Worm (Caenorhabditis elegans) whole organism, mixed stage, embryonic: ENCODE results near the gene pgm-1.
"Not testable (repeated sequence)": the region's sequence is repeated elsewhere in the genome, so short reads cannot be mapped to it uniquely, and the experiment has no call there.

ENCODE experiments used
- M03D4.4 ChIP-seq: sonication (generic microtip); optimal IDR thresholded peaks from 2 replicates; lab custom pipeline; 2017; ENCODE audit warnings: mild to moderate bottlenecking, missing genetic modification characterization, missing compliant biosample characterization
- bed-3 ChIP-seq: fragments of 200-800 bp; sonication (Bioruptor generic); optimal IDR thresholded peaks from 3 replicates; lab custom pipeline; 2018; ENCODE audit warnings: mild to moderate bottlenecking, missing genetic modification characterization, moderate library complexity, missing compliant biosample characterization
- blmp-1 ChIP-seq: fragments of 150-350 bp; optimal IDR thresholded peaks from 2 replicates; lab custom pipeline; 2014; ENCODE audit warnings: missing biosample characterization, missing genetic modification characterization
- ceh-39 ChIP-seq: fragments of 150-350 bp; optimal IDR thresholded peaks from 2 replicates; lab custom pipeline; 2014; ENCODE audit warnings: missing biosample characterization, missing genetic modification characterization
- ceh-43 ChIP-seq: fragments of 200-800 bp; sonication (Bioruptor generic); optimal IDR thresholded peaks from 2 replicates; lab custom pipeline; 2018; ENCODE audit warnings: mild to moderate bottlenecking, missing genetic modification characterization, moderate library complexity, missing compliant biosample characterization
- ceh-83 ChIP-seq: fragments of 200-800 bp; sonication (Bioruptor generic); optimal IDR thresholded peaks from 2 replicates; lab custom pipeline; 2018; ENCODE audit warnings: mild to moderate bottlenecking, missing genetic modification characterization, missing compliant biosample characterization
- ces-1 ChIP-seq: fragments of 150-350 bp; optimal IDR thresholded peaks from 2 replicates; lab custom pipeline; 2014; ENCODE audit warnings: missing biosample characterization, missing genetic modification reagents, missing genetic modification characterization
- cnd-1 ChIP-seq: fragments of 200-800 bp; sonication (Bioruptor generic); optimal IDR thresholded peaks from 2 replicates; lab custom pipeline; 2018; ENCODE audit warnings: mild to moderate bottlenecking, missing genetic modification characterization, missing compliant biosample characterization
- drap-1 ChIP-seq: fragments of 200-800 bp; sonication (Bioruptor generic); optimal IDR thresholded peaks from 3 replicates; lab custom pipeline; 2018; ENCODE audit warnings: mild to moderate bottlenecking, missing genetic modification characterization, missing compliant biosample characterization
- elt-3 ChIP-seq: fragments of 150-350 bp; optimal IDR thresholded peaks from 2 replicates; lab custom pipeline; 2014; ENCODE audit warnings: missing biosample characterization, missing genetic modification characterization
- flh-1 ChIP-seq: fragments of 200-800 bp; sonication (Bioruptor generic); optimal IDR thresholded peaks from 2 replicates; lab custom pipeline; 2018; ENCODE audit warnings: mild to moderate bottlenecking, missing genetic modification characterization, moderate library complexity, missing compliant biosample characterization
- hlh-1 ChIP-seq: fragments of 150-350 bp; optimal IDR thresholded peaks from 2 replicates; lab custom pipeline; 2014; ENCODE audit warnings: missing biosample characterization, missing genetic modification reagents, missing genetic modification characterization
- lin-13 ChIP-seq: fragments of 150-350 bp; optimal IDR thresholded peaks from 2 replicates; lab custom pipeline; 2014; ENCODE audit warnings: missing biosample characterization, missing genetic modification characterization
- lin-32 ChIP-seq: fragments of 200-800 bp; sonication (Bioruptor generic); optimal IDR thresholded peaks from 2 replicates; lab custom pipeline; 2018; ENCODE audit warnings: mild to moderate bottlenecking, missing genetic modification characterization, missing compliant biosample characterization
- lsy-2 ChIP-seq: fragments of 150-350 bp; optimal IDR thresholded peaks from 2 replicates; lab custom pipeline; 2014; ENCODE audit warnings: missing biosample characterization, missing genetic modification characterization
- mab-5 ChIP-seq: fragments of 150-350 bp; optimal IDR thresholded peaks from 2 replicates; lab custom pipeline; 2014; ENCODE audit warnings: missing biosample characterization, missing genetic modification characterization
- mep-1 ChIP-seq: fragments of 150-350 bp; optimal IDR thresholded peaks from 2 replicates; lab custom pipeline; 2017; ENCODE audit warnings: missing biosample characterization, missing genetic modification reagents, missing genetic modification characterization, inconsistent platforms
- mls-2 ChIP-seq: sonication (generic microtip); optimal IDR thresholded peaks from 2 replicates; lab custom pipeline; 2016; ENCODE audit warnings: mild to moderate bottlenecking, missing genetic modification characterization, moderate library complexity, missing compliant biosample characterization
- nhr-12 ChIP-seq: fragments of 150-350 bp; optimal IDR thresholded peaks from 2 replicates; lab custom pipeline; 2014; ENCODE audit warnings: missing biosample characterization, missing genetic modification characterization
- nhr-2 ChIP-seq: fragments of 150-350 bp; optimal IDR thresholded peaks from 2 replicates; lab custom pipeline; 2014; ENCODE audit warnings: missing biosample characterization, missing genetic modification characterization
- nhr-237 ChIP-seq: fragments of 150-350 bp; optimal IDR thresholded peaks from 2 replicates; lab custom pipeline; 2014; ENCODE audit warnings: missing biosample characterization, missing genetic modification characterization
- nhr-28 ChIP-seq: fragments of 150-350 bp; optimal IDR thresholded peaks from 2 replicates; lab custom pipeline; 2014; ENCODE audit warnings: missing biosample characterization, missing genetic modification characterization
- pha-4 ChIP-seq: fragments of 150-350 bp; optimal IDR thresholded peaks from 2 replicates; lab custom pipeline; 2018; ENCODE audit warnings: missing biosample characterization, missing genetic modification reagents, missing genetic modification characterization
- sem-2 ChIP-seq: fragments of 200-800 bp; sonication (Bioruptor generic); optimal IDR thresholded peaks from 2 replicates; lab custom pipeline; 2018; ENCODE audit warnings: mild to moderate bottlenecking, missing genetic modification characterization, missing compliant biosample characterization
- snpc-4 ChIP-seq: fragments of 150-350 bp; optimal IDR thresholded peaks from 2 replicates; lab custom pipeline; 2014; ENCODE audit warnings: missing biosample characterization, missing genetic modification characterization
- sptf-1 ChIP-seq: sonication (generic microtip); optimal IDR thresholded peaks from 2 replicates; lab custom pipeline; 2017; ENCODE audit warnings: mild to moderate bottlenecking, missing genetic modification characterization, moderate library complexity, missing compliant biosample characterization
- unc-120 ChIP-seq: sonication (generic microtip); optimal IDR thresholded peaks from 2 replicates; lab custom pipeline; 2017; ENCODE audit warnings: missing genetic modification characterization, missing compliant biosample characterization; ENCODE audit not compliant: poor library complexity, severe bottlenecking
- unc-62 ChIP-seq: fragments of 150-350 bp; optimal IDR thresholded peaks from 2 replicates; lab custom pipeline; 2014; ENCODE audit warnings: missing biosample characterization, missing genetic modification reagents, missing genetic modification characterization
- ztf-11 ChIP-seq: fragments of 150-350 bp; optimal IDR thresholded peaks from 2 replicates; lab custom pipeline; 2014; ENCODE audit warnings: missing biosample characterization, missing genetic modification characterization

pgm-1 gene

ce11 chrII:4888527-4889487 lies at the start of gene pgm-1:
TSS of gene pgm-1 (plus strand) at chrII:4889437.
- TF ChIP-seq hlh-1 (tag; lab: Kevin White, UChicago) (peak; percentile 57), ceh-43 (GFP tag; lab: Kevin White, UChicago) (no peak), unc-120 (peak; percentile 34)

DNA sequence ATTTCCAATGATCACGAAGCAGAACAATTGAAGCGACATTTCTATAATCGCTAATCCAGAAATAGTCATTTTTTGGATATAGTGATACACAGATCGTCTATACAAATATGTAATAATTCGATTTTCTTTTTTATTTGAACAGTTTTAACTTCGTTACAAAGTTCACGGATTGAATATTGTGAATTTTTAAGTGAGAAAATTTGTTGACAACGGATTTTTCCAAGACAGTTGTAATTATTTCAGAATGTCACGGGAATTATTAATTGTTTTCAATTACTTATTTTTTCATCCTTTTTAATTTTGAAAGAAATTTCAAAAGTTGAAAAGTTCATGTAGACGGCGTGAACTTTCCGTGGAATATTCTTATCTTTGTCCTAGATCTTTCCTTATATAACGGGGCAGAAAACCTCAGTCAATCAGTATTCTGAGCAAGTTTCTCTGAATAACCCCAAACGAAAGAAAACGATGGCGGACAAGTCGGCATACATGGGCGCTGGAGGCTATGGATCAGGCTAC lies 47.0 kb upstream of the pgm-1 start, which contains the start of the genes T23B7.2 and nspd-4:
Gene T23B7.2 (minus strand): TSS at position 101 of the 516 bp plus-strand sequence.
Gene nspd-4 (plus strand): TSS at position 466 of the 516 bp plus-strand sequence.
- TF ChIP-seq nhr-2 (tag; lab: Kevin White, UChicago); flh-1 (GFP tag; lab: Kevin White, UChicago); lin-32 (GFP tag; lab: Kevin White, UChicago): not testable (repeated sequence)

DNA sequence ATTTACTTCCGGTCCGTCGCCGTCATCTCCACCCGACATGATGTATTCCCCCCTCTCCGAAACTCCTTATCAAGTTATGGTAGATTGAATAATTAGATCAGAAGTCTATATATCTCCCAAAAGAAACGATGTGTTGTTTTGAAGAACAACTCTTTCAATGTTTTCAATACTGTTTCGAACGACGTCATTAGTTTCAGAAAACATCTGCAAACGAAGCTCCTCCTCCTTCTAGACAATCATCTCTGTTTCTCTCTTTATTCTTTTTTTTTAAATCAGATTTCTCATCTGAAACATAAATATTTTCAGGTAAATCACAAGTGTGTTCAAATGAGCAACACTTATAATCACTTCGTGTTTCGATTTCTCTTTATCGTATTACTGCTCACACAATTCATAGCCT lies 39.4 kb upstream of the pgm-1 start, which contains the start of gene T23B7.3:
Gene T23B7.3 (plus strand): TSS at position 301 of the 400 bp plus-strand sequence.
- TF ChIP-seq bed-3 (no peak), ces-1 (GFP tag; lab: Kevin White, UChicago) (peak; percentile 5)

DNA sequence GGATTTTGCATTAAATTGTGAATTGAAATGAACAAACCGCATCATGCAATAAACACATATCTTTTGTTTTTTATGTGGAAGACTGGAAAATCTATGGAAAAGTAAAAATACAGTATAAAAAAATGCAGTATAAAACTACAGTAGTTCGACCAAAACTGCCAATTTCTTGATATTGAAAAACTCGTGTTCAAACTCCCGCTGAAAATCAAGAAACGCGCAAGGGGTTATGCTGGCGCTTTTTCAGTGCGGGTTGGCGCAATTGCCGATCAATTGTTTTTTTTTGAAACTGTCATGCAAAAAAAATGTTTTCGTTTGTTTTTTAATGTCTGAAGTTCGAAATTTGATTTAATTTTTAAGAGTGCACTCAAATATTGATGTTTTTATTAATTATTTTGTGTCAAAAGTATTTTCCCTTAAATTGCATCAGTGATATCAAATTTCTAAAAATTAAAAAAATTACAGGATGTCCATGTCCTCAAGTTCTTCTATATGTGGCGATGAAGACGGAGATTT lies 37.6 kb upstream of the pgm-1 start, which contains the start of gene dnj-9:
Gene dnj-9 (plus strand): TSS at position 463 of the 513 bp plus-strand sequence.
- TF ChIP-seq mls-2 (tag; lab: Kevin White, UChicago) (peak; percentile 58), snpc-4 (tag; lab: Kevin White, UChicago) (no peak), nhr-2 (tag; lab: Kevin White, UChicago) (no peak), sptf-1 (tag; lab: Kevin White, UChicago) (peak; percentile 87), nhr-28 (tag; lab: Kevin White, UChicago) (no peak), ceh-43 (GFP tag; lab: Kevin White, UChicago) (peak; percentile 59), pha-4 (tag; lab: Kevin White, UChicago) (peak; percentile 70), ztf-11 (tag; lab: Kevin White, UChicago) (peak; percentile 9), mep-1 (tag; lab: Kevin White, UChicago) (peak; percentile 91), bed-3 (peak; percentile 34), ces-1 (GFP tag; lab: Kevin White, UChicago) (peak; percentile 59), M03D4.4 (peak; percentile 79), ceh-39 (tag; lab: Kevin White, UChicago) (peak; percentile 60), nhr-12 (tag; lab: Kevin White, UChicago) (no peak), cnd-1 (tag; lab: Kevin White, UChicago) (peak; percentile 62), lsy-2 (tag; lab: Kevin White, UChicago) (peak; percentile 82), blmp-1 (tag; lab: Kevin White, UChicago) (peak; percentile 15), nhr-237 (tag; lab: Kevin White, UChicago) (peak; percentile 87), drap-1 (peak; percentile 13), hlh-1 (tag; lab: Kevin White, UChicago) (peak; percentile 77), mab-5 (peak; percentile 58), unc-62 (GFP tag; lab: Kevin White, UChicago) (peak; percentile 31), elt-3 (peak; percentile 17), lin-13 (tag; lab: Kevin White, UChicago) (peak; percentile 95), flh-1 (GFP tag; lab: Kevin White, UChicago) (peak; percentile 34), sem-2 (no peak), unc-120 (no peak), ceh-83 (GFP tag; lab: Kevin White, UChicago) (peak; percentile 59)

DNA sequence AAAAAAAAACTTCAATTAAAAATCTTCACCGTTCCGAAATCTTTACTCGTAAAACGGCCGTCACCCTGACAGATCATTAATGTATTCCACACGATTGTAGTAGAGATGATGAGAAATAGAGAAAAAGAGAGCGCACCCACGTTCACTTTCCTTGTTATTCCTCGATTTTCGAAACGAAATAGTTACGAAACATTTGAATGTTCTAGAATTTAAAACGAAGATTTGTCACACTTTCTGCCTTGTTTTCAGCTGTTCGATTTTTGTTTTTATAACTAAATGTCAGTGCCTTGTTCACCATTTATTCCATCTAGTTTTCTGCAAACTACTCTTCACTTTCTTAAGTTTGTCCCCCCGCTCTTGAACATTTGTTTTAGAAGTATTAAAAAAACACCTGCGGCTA lies 34.5 kb upstream of the pgm-1 start:
- TF ChIP-seq M03D4.4 = no peak
